Worm (Caenorhabditis elegans) whole organism, young adult: Measurements from ENCODE around the gene F21H7.3.

Experiments used
- B0261.1 ChIP-seq: sonication (generic microtip); optimal IDR thresholded peaks from 2 replicates; lab custom pipeline; 2016; ENCODE audit warnings: mild to moderate bottlenecking, missing genetic modification characterization, moderate library complexity, missing compliant biosample characterization
- B0336.3 ChIP-seq: fragments of 200-800 bp; sonication (Bioruptor generic); IDR thresholded peaks from 2 replicates; pipeline ENCODE4 v1.3.6; 2022; ENCODE audit warnings: missing genetic modification characterization, missing compliant biosample characterization
- C06A6.2 ChIP-seq: fragments of 200-800 bp; sonication (Bioruptor generic); conservative IDR thresholded peaks from 2 replicates; pipeline ENCODE4 v1.3.6; 2022; ENCODE audit warnings: missing genetic modification characterization, missing compliant biosample characterization
- D2030.7 ChIP-seq: fragments of 200-800 bp; sonication (Bioruptor generic); IDR thresholded peaks from 2 replicates; pipeline ENCODE4 v1.3.6; 2022; ENCODE audit warnings: missing genetic modification reagents, missing genetic modification characterization, missing compliant biosample characterization
- F10E7.11 ChIP-seq: sonication (generic microtip); optimal IDR thresholded peaks from 2 replicates; lab custom pipeline; 2017; ENCODE audit warnings: mild to moderate bottlenecking, missing genetic modification characterization, moderate library complexity, missing compliant biosample characterization
- F33H1.4 ChIP-seq: fragments of 200-800 bp; sonication (Bioruptor generic); IDR thresholded peaks from 2 replicates; pipeline ENCODE4 v1.3.6; 2022; ENCODE audit warnings: missing genetic modification reagents, missing genetic modification characterization, missing compliant biosample characterization
- F37B4.10 ChIP-seq: fragments of 200-800 bp; sonication (Bioruptor generic); IDR thresholded peaks from 2 replicates; pipeline ENCODE4 v1.3.6; 2022; ENCODE audit warnings: missing genetic modification characterization, missing compliant biosample characterization
- F52B5.7 ChIP-seq: sonication (generic microtip); optimal IDR thresholded peaks from 2 replicates; lab custom pipeline; 2016; ENCODE audit warnings: mild to moderate bottlenecking, missing genetic modification characterization, missing compliant biosample characterization
- F55B11.4 ChIP-seq: sonication (generic microtip); optimal IDR thresholded peaks from 2 replicates; lab custom pipeline; 2016; ENCODE audit warnings: missing compliant biosample characterization, missing genetic modification characterization, borderline replicate concordance; ENCODE audit not compliant: insufficient read depth
- K11D2.4 ChIP-seq: fragments of 200-800 bp; sonication (Bioruptor generic); IDR thresholded peaks from 2 replicates; pipeline ENCODE4 v1.3.6; 2022; ENCODE audit warnings: missing genetic modification reagents, missing genetic modification characterization, missing compliant biosample characterization
- Y53G8AR.9 ChIP-seq: fragments of 200-800 bp; sonication (Bioruptor generic); conservative IDR thresholded peaks from 2 replicates; pipeline ENCODE4 v1.3.6; 2022; ENCODE audit warnings: missing genetic modification reagents, missing genetic modification characterization, missing compliant biosample characterization
- Y56A3A.18 ChIP-seq: fragments of 200-800 bp; sonication (Bioruptor generic); IDR thresholded peaks from 2 replicates; pipeline ENCODE4 v1.3.6; 2022; ENCODE audit warnings: missing genetic modification reagents, missing genetic modification characterization, missing compliant biosample characterization
- akir-1 ChIP-seq: fragments of 200-800 bp; sonication (Bioruptor generic); optimal IDR thresholded peaks from 2 replicates; lab custom pipeline; 2018; ENCODE audit warnings: mild to moderate bottlenecking, missing genetic modification characterization, moderate library complexity, missing compliant biosample characterization
- attf-3 ChIP-seq: fragments of 200-800 bp; sonication (Bioruptor generic); conservative IDR thresholded peaks from 2 replicates; pipeline ENCODE4 v1.3.6; 2022; ENCODE audit warnings: missing genetic modification reagents, missing genetic modification characterization, missing compliant biosample characterization
- attf-5 ChIP-seq: fragments of 200-800 bp; sonication (Bioruptor generic); optimal IDR thresholded peaks from 2 replicates; lab custom pipeline; 2018; ENCODE audit warnings: mild to moderate bottlenecking, missing genetic modification characterization, missing compliant biosample characterization
- cebp-1 ChIP-seq, 2 experiments: fragments of 200-800 bp in 1 of 2; sonication (Bioruptor generic) in 1 of 2; sonication (generic microtip) in 1 of 2; IDR thresholded peaks in 1 of 2; optimal IDR thresholded peaks in 1 of 2; 2 replicates each; pipeline versions ENCODE4 v1.3.6 to Lab custom; 2017 to 2022; ENCODE audit warnings: missing compliant biosample characterization in 2 of 2, missing genetic modification characterization in 2 of 2, mild to moderate bottlenecking in 1 of 2, missing genetic modification reagents in 1 of 2, moderate library complexity in 1 of 2
- ceh-27 ChIP-seq: fragments of 200-800 bp; sonication (Bioruptor generic); optimal IDR thresholded peaks from 2 replicates; lab custom pipeline; 2018; ENCODE audit warnings: mild to moderate bottlenecking, missing genetic modification characterization, moderate library complexity, missing compliant biosample characterization
- ceh-91 ChIP-seq: fragments of 200-800 bp; sonication (Bioruptor generic); IDR thresholded peaks from 2 replicates; pipeline ENCODE4 v1.3.6; 2022; ENCODE audit warnings: missing genetic modification reagents, missing genetic modification characterization, missing compliant biosample characterization
- chd-7 ChIP-seq: sonication (generic microtip); optimal IDR thresholded peaks from 2 replicates; lab custom pipeline; 2016; ENCODE audit warnings: mild to moderate bottlenecking, missing genetic modification characterization, moderate library complexity, missing compliant biosample characterization
- dpff-1 ChIP-seq: sonication (generic microtip); optimal IDR thresholded peaks from 2 replicates; lab custom pipeline; 2017; ENCODE audit warnings: mild to moderate bottlenecking, missing genetic modification characterization, missing compliant biosample characterization
- egl-18 ChIP-seq: fragments of 200-800 bp; sonication (Bioruptor generic); IDR thresholded peaks from 2 replicates; pipeline ENCODE4 v1.3.6; 2022; ENCODE audit warnings: missing genetic modification reagents, missing genetic modification characterization, missing compliant biosample characterization
- hlh-12 ChIP-seq: sonication (generic microtip); optimal IDR thresholded peaks from 2 replicates; lab custom pipeline; 2016; ENCODE audit warnings: missing genetic modification characterization, missing compliant biosample characterization
- lin-54 ChIP-seq: fragments of 200-800 bp; sonication (Bioruptor generic); optimal IDR thresholded peaks from 2 replicates; lab custom pipeline; 2018; ENCODE audit warnings: mild to moderate bottlenecking, missing genetic modification characterization, missing compliant biosample characterization
- lir-1 ChIP-seq: fragments of 200-800 bp; sonication (Bioruptor generic); conservative IDR thresholded peaks from 2 replicates; pipeline ENCODE4 v1.3.6; 2022; ENCODE audit warnings: missing genetic modification reagents, missing genetic modification characterization, missing compliant biosample characterization
- mxl-1 ChIP-seq: sonication (generic microtip); optimal IDR thresholded peaks from 2 replicates; lab custom pipeline; 2016; ENCODE audit warnings: missing genetic modification characterization, missing compliant biosample characterization
- nhr-120 ChIP-seq: fragments of 200-800 bp; sonication (Bioruptor generic); IDR thresholded peaks from 2 replicates; pipeline ENCODE4 v1.3.6; 2022; ENCODE audit warnings: missing genetic modification characterization, missing compliant biosample characterization
- nhr-179 ChIP-seq: sonication (generic microtip); optimal IDR thresholded peaks from 2 replicates; lab custom pipeline; 2016; ENCODE audit warnings: mild to moderate bottlenecking, missing genetic modification characterization, missing compliant biosample characterization
- nhr-80 ChIP-seq: sonication (generic microtip); optimal IDR thresholded peaks from 2 replicates; lab custom pipeline; 2016; ENCODE audit warnings: missing genetic modification characterization, missing compliant biosample characterization
- nhr-90 ChIP-seq: sonication (generic microtip); optimal IDR thresholded peaks from 2 replicates; lab custom pipeline; 2016; ENCODE audit warnings: missing genotype, mild to moderate bottlenecking, missing genetic modification characterization, missing compliant biosample characterization
- pbrm-1 ChIP-seq: fragments of 200-800 bp; sonication (Bioruptor generic); IDR thresholded peaks from 2 replicates; pipeline ENCODE4 v1.3.6; 2022; ENCODE audit warnings: missing genetic modification reagents, missing genetic modification characterization, missing compliant biosample characterization
- rcor-1 ChIP-seq: fragments of 200-800 bp; sonication (Bioruptor generic); IDR thresholded peaks from 2 replicates; pipeline ENCODE4 v1.3.6; 2022; ENCODE audit warnings: missing genetic modification reagents, missing genetic modification characterization, missing compliant biosample characterization
- rpc-1 ChIP-seq, 2 experiments: fragments of 150-350 bp in 1 of 2; sonication (generic microtip) in 1 of 2; optimal IDR thresholded peaks; 2 replicates each; lab custom pipeline; 2014 to 2018; ENCODE audit warnings: missing biosample characterization in 1 of 2, missing genetic modification characterization in 1 of 2, missing genetic modification reagents in 1 of 2, missing genotype in 1 of 2
- sea-2 ChIP-seq: fragments of 200-800 bp; sonication (Bioruptor generic); IDR thresholded peaks from 2 replicates; pipeline ENCODE4 v1.3.6; 2022; ENCODE audit warnings: missing genetic modification characterization, missing compliant biosample characterization
- snpc-3.4 ChIP-seq: sonication (generic microtip); optimal IDR thresholded peaks from 2 replicates; lab custom pipeline; 2017; ENCODE audit warnings: missing genetic modification characterization, mild to moderate bottlenecking, missing compliant biosample characterization, antibody characterized with exemption, moderate library complexity, missing genotype, missing genetic modification reagents
- zfh-2 ChIP-seq: fragments of 200-800 bp; sonication (Bioruptor generic); conservative IDR thresholded peaks from 2 replicates; pipeline ENCODE4 v1.3.6; 2022; ENCODE audit warnings: missing genetic modification reagents, missing genetic modification characterization, missing compliant biosample characterization
- ztf-18 ChIP-seq: sonication (generic microtip); optimal IDR thresholded peaks from 2 replicates; lab custom pipeline; 2016; ENCODE audit warnings: missing genotype, mild to moderate bottlenecking, missing genetic modification characterization, missing compliant biosample characterization
- ztf-3 ChIP-seq: fragments of 200-800 bp; sonication (Bioruptor generic); optimal IDR thresholded peaks from 2 replicates; lab custom pipeline; 2018; ENCODE audit warnings: mild to moderate bottlenecking, missing genetic modification characterization, missing compliant biosample characterization
- ztf-6 ChIP-seq: fragments of 200-800 bp; sonication (Bioruptor generic); IDR thresholded peaks from 2 replicates; pipeline ENCODE4 v1.3.6; 2022; ENCODE audit warnings: missing genetic modification reagents, missing genetic modification characterization, missing compliant biosample characterization

F21H7.3 gene

DNA sequence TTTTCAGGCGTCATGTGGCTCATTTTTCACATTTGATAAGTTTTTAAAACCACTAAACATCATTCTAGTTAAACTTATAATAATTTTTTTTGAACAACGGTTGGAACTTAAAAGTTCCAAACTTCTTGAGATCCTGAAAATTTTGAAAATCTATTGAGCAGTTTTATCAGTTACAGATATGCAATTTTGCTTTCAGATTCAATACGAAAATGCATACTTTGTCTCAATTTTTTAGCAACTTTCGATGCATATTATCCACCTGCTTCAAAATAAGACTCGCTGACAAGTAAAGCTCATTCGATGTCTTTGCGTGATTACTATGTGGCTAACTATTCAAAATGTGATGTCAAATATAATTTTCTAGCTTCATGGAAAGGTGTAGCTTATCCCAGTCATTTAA lies 11.5 kb upstream of the F21H7.3 start, which contains the start of gene srh-95:
srh-95 (plus strand) TSS at position 301 of the 400 bp plus-strand sequence.
- TF ChIP-seq F33H1.4 (GFP tag; lab: Robert Waterston, UW) (no peak), attf-3 (GFP tag; lab: Robert Waterston, UW) (no peak), ceh-27 (GFP tag; lab: Kevin White, UChicago) (no peak), dpff-1 (tag; lab: Kevin White, UChicago) (no peak), nhr-80 (no peak), rcor-1 (GFP tag; lab: Robert Waterston, UW) (no peak), ztf-6 (no peak), mxl-1 (tag; lab: Kevin White, UChicago) (no peak), nhr-90 (tag; lab: Kevin White, UChicago) (no peak), C06A6.2 (GFP tag; lab: Robert Waterston, UW) (no peak), hlh-12 (tag; lab: Kevin White, UChicago) (no peak), chd-7 (tag; lab: Kevin White, UChicago) (no peak), Y56A3A.18 (no peak), lin-54 (GFP tag; lab: Kevin White, UChicago) (no peak), pbrm-1 (GFP tag; lab: Robert Waterston, UW) (no peak), F52B5.7 (no peak), snpc-3.4 (tag; lab: Kevin White, UChicago) (no peak), akir-1 (GFP tag; lab: Kevin White, UChicago) (no peak), ztf-18 (tag; lab: Kevin White, UChicago) (no peak), lir-1 (GFP tag; lab: Robert Waterston, UW) (no peak)

DNA sequence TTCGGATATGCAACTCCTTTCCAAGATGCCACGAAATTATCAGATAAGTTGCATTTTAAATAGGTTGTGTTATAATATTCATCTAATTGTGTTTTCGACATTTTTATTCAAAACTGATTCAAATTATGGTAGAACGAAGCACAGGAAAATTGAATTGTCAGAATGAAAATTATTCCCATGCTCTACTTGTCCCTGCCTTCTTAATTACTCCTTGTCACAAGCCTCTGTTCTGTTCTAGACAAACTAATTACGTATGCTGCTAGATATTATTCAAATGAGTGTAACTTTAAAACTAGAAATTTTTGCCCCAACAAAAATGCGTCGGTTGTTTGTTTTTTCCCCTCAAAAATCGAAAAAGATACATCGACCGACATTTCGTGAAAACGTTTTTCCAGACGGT lies 9.0 kb upstream of the F21H7.3 start, which contains the start of gene srh-104:
srh-104 (minus strand) TSS at position 101 of the 400 bp plus-strand sequence.
- TF ChIP-seq ceh-91 (GFP tag; lab: Robert Waterston, UW) = no peak
- no peak for TF ChIP-seq F37B4.10 (GFP tag; lab: Robert Waterston, UW)
- no peak for TF ChIP-seq nhr-179 (tag; lab: Kevin White, UChicago)
- no peak for TF ChIP-seq K11D2.4 (GFP tag; lab: Robert Waterston, UW)
- TF ChIP-seq B0261.1 (tag; lab: Kevin White, UChicago) = no peak
- no peak for TF ChIP-seq nhr-120 (GFP tag; lab: Robert Waterston, UW)
- TF ChIP-seq cebp-1 (GFP tag; IDR thresholded peaks at IDR 0.05; lab: Robert Waterston, UW) = no peak
- no peak for TF ChIP-seq cebp-1 (tag; optimal IDR thresholded peaks at IDR 0.05; lab: Kevin White, UChicago)

DNA sequence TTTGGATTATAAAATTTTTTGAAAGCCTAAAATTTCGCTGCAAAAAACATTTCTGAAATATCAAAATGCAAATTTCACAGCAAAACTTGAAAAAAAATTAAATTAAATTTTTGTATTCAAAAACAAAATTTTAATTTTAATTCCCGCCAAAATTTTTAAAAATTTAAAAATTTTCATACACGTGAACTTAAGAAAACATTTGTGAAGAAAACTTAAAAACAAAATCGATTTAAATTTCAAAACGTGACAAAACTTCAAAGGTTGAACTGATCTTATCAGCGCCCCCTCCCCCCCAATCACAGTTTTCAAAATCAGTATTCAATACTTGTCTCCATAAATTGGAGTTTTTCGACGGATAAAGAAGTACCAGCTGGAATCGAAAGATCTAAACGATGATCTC lies 2.2 kb upstream of the F21H7.3 start, which contains the start of gene F21H7.5:
F21H7.5 (plus strand) TSS at position 301 of the 400 bp plus-strand sequence.
- no peak for TF ChIP-seq D2030.7 (GFP tag; lab: Robert Waterston, UW)
- no peak for TF ChIP-seq F55B11.4 (tag; lab: Kevin White, UChicago)
- no peak for TF ChIP-seq ztf-3 (GFP tag; lab: Kevin White, UChicago)
- no peak for TF ChIP-seq attf-5 (GFP tag; lab: Kevin White, UChicago)
- no peak for TF ChIP-seq chd-7 (tag; lab: Kevin White, UChicago)
- no peak for TF ChIP-seq F10E7.11 (tag; lab: Kevin White, UChicago)
- TF ChIP-seq Y53G8AR.9 (GFP tag; lab: Robert Waterston, UW) = no peak
- TF ChIP-seq, all 124 proteins: peak for 0

DNA sequence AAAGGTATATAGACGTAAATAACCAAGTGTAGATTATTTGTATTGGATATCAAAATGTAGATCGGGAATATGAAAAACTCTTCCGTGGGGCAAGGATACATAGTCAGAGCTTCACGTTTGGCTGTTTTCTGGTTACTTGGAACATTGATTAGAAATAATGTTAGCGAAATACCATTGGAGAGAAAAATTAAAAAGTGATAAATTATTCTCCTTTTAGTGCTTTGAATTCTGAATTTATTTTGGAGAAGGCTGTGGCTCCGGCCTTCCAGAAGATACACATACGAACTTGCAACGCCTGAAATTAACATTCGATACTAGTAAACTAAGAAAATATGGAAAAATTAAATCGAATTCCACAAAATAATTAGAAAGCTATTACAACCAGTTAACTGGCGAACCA lies 612 bp upstream of the F21H7.3 start, which contains the start of gene srh-98:
srh-98 (minus strand) TSS at position 101 of the 400 bp plus-strand sequence.
- TF ChIP-seq sea-2 (GFP tag; lab: Robert Waterston, UW) (no peak), egl-18 (GFP tag; lab: Robert Waterston, UW) (no peak), zfh-2 (GFP tag; lab: Robert Waterston, UW) (no peak), rpc-1 (optimal IDR thresholded peaks at IDR 0.05; lab: Kevin White, UChicago) (no peak), rpc-1 (tag; optimal IDR thresholded peaks at IDR 0.05; lab: Kevin White, UChicago) (no peak), B0336.3 (GFP tag; lab: Robert Waterston, UW) (no peak)
